Worm (Caenorhabditis elegans) whole organism, L2 larva: ENCODE results near the gene ppk-2.

Source experiments
- C34F6.9 ChIP-seq: fragments of 150-350 bp; optimal IDR thresholded peaks from 2 replicates; lab custom pipeline; 2014; ENCODE audit warnings: missing biosample characterization, missing genetic modification characterization
- F13H6.1 ChIP-seq: sonication (generic microtip); optimal IDR thresholded peaks from 2 replicates; lab custom pipeline; 2016; ENCODE audit warnings: missing genetic modification characterization, missing compliant biosample characterization
- R02D3.7 ChIP-seq: fragments of 150-350 bp; optimal IDR thresholded peaks from 2 replicates; lab custom pipeline; 2014; ENCODE audit warnings: missing biosample characterization, missing genetic modification characterization
- Y55F3AM.14 ChIP-seq: fragments of 200-800 bp; sonication (Bioruptor generic); optimal IDR thresholded peaks from 2 replicates; lab custom pipeline; 2018; ENCODE audit warnings: mild to moderate bottlenecking, missing genetic modification characterization, missing compliant biosample characterization
- ama-1 ChIP-seq: fragments of 150-350 bp; optimal IDR thresholded peaks from 2 replicates; lab custom pipeline; 2018; ENCODE audit warnings: inconsistent platforms
- blmp-1 ChIP-seq: sonication (generic microtip); optimal IDR thresholded peaks from 2 replicates; lab custom pipeline; 2017; ENCODE audit warnings: missing genetic modification characterization, mild to moderate bottlenecking, missing compliant biosample characterization, antibody characterized with exemption, moderate library complexity; ENCODE audit not compliant: insufficient read depth
- ceh-82 ChIP-seq: fragments of 150-350 bp; optimal IDR thresholded peaks from 2 replicates; lab custom pipeline; 2014; ENCODE audit warnings: missing biosample characterization, missing genetic modification characterization
- crh-2 ChIP-seq: sonication (generic microtip); optimal IDR thresholded peaks from 2 replicates; lab custom pipeline; 2017; ENCODE audit warnings: missing biosample characterization, missing genetic modification characterization
- dmd-4 ChIP-seq: sonication (generic microtip); optimal IDR thresholded peaks from 2 replicates; lab custom pipeline; 2017; ENCODE audit warnings: missing biosample characterization, missing genetic modification characterization
- egl-27 ChIP-seq: sonication (generic microtip); optimal IDR thresholded peaks from 3 replicates; lab custom pipeline; 2017; ENCODE audit warnings: missing biosample characterization, missing genetic modification reagents, missing genetic modification characterization
- elt-1 ChIP-seq: fragments of 150-350 bp; optimal IDR thresholded peaks from 2 replicates; lab custom pipeline; 2014; ENCODE audit warnings: missing biosample characterization, missing genetic modification characterization
- fos-1 ChIP-seq: fragments of 150-350 bp; optimal IDR thresholded peaks from 2 replicates; lab custom pipeline; 2014; ENCODE audit warnings: missing biosample characterization, missing genetic modification characterization
- gmeb-1 ChIP-seq: fragments of 150-350 bp; optimal IDR thresholded peaks from 2 replicates; lab custom pipeline; 2014; ENCODE audit warnings: missing biosample characterization, missing genetic modification characterization
- lin-11 ChIP-seq: fragments of 150-350 bp; sonication (generic microtip); optimal IDR thresholded peaks from 2 replicates; lab custom pipeline; 2014; ENCODE audit warnings: missing biosample characterization, missing genetic modification characterization, inconsistent platforms, mixed read lengths
- lin-13 ChIP-seq: fragments of 150-350 bp; optimal IDR thresholded peaks from 2 replicates; lab custom pipeline; 2014; ENCODE audit warnings: missing biosample characterization, missing genetic modification reagents, missing genetic modification characterization
- lin-39 ChIP-seq: fragments of 150-350 bp; optimal IDR thresholded peaks from 2 replicates; lab custom pipeline; 2014; ENCODE audit warnings: missing biosample characterization, missing genetic modification reagents, missing genetic modification characterization
- lsy-2 ChIP-seq, 2 experiments: fragments of 150-350 bp in 1 of 2; sonication (generic microtip) in 1 of 2; optimal IDR thresholded peaks; 2 replicates each; lab custom pipeline; 2014 to 2017; ENCODE audit warnings: missing biosample characterization in 2 of 2, missing genetic modification characterization in 2 of 2
- mab-5 ChIP-seq: fragments of 150-350 bp; optimal IDR thresholded peaks from 2 replicates; lab custom pipeline; 2014; ENCODE audit warnings: missing biosample characterization, missing genetic modification characterization
- mdl-1 ChIP-seq, 2 experiments: fragments of 150-350 bp in 1 of 2; sonication (generic microtip) in 1 of 2; optimal IDR thresholded peaks; 2 replicates each; lab custom pipeline; 2017; ENCODE audit warnings: missing biosample characterization in 2 of 2, missing genetic modification characterization in 2 of 2
- nhr-10 ChIP-seq: sonication (generic microtip); optimal IDR thresholded peaks from 2 replicates; lab custom pipeline; 2017; ENCODE audit warnings: missing biosample characterization, missing genetic modification characterization
- nhr-12 ChIP-seq: fragments of 150-350 bp; optimal IDR thresholded peaks from 2 replicates; lab custom pipeline; 2014; ENCODE audit warnings: missing biosample characterization, missing genetic modification characterization
- nhr-129 ChIP-seq: fragments of 150-350 bp; optimal IDR thresholded peaks from 2 replicates; lab custom pipeline; 2014; ENCODE audit warnings: missing biosample characterization, missing genetic modification characterization
- nhr-237 ChIP-seq: fragments of 150-350 bp; optimal IDR thresholded peaks from 2 replicates; lab custom pipeline; 2014; ENCODE audit warnings: missing biosample characterization, missing genetic modification characterization
- nhr-25 ChIP-seq: fragments of 150-350 bp; sonication (generic microtip); optimal IDR thresholded peaks from 3 replicates; lab custom pipeline; 2014; ENCODE audit warnings: missing biosample characterization, missing genetic modification characterization
- nhr-6 ChIP-seq: fragments of 150-350 bp; optimal IDR thresholded peaks from 2 replicates; lab custom pipeline; 2014; ENCODE audit warnings: missing biosample characterization, missing genetic modification characterization
- sem-4 ChIP-seq: fragments of 150-350 bp; optimal IDR thresholded peaks from 2 replicates; lab custom pipeline; 2014; ENCODE audit warnings: missing biosample characterization, missing genetic modification reagents, missing genetic modification characterization
- skn-1 ChIP-seq: sonication (generic microtip); optimal IDR thresholded peaks from 2 replicates; lab custom pipeline; 2017; ENCODE audit warnings: missing biosample characterization, missing genetic modification characterization
- sma-3 ChIP-seq: sonication (generic microtip); optimal IDR thresholded peaks from 2 replicates; lab custom pipeline; 2016; ENCODE audit warnings: missing genetic modification reagents, missing genetic modification characterization, missing compliant biosample characterization
- sma-9 ChIP-seq, 2 experiments: fragments of 150-350 bp in 1 of 2; sonication (generic microtip) in 1 of 2; optimal IDR thresholded peaks; 2 replicates each; lab custom pipeline; 2014 to 2016; ENCODE audit warnings: missing genetic modification characterization in 2 of 2, mild to moderate bottlenecking in 1 of 2, missing biosample characterization in 1 of 2, missing compliant biosample characterization in 1 of 2, missing genetic modification reagents in 1 of 2, moderate library complexity in 1 of 2
- snpc-4 ChIP-seq: fragments of 150-350 bp; optimal IDR thresholded peaks from 2 replicates; lab custom pipeline; 2014; ENCODE audit warnings: missing biosample characterization, missing genetic modification characterization
- unc-39 ChIP-seq: fragments of 150-350 bp; optimal IDR thresholded peaks from 2 replicates; lab custom pipeline; 2014; ENCODE audit warnings: missing biosample characterization, missing genetic modification characterization
- unc-55 ChIP-seq: fragments of 150-350 bp; sonication (generic microtip); optimal IDR thresholded peaks from 3 replicates; lab custom pipeline; 2014; ENCODE audit warnings: missing biosample characterization, missing genetic modification reagents, missing genetic modification characterization
- zag-1 ChIP-seq: fragments of 150-350 bp; optimal IDR thresholded peaks from 2 replicates; lab custom pipeline; 2014; ENCODE audit warnings: missing biosample characterization, missing genetic modification characterization
- ztf-1 ChIP-seq: fragments of 200-800 bp; sonication (Bioruptor generic); conservative IDR thresholded peaks from 2 replicates; pipeline ENCODE4 v1.3.6; 2022; ENCODE audit warnings: missing genetic modification characterization, missing compliant biosample characterization
- ztf-11 ChIP-seq: sonication (generic microtip); optimal IDR thresholded peaks from 2 replicates; lab custom pipeline; 2017; ENCODE audit warnings: missing biosample characterization, missing genetic modification characterization
- ztf-4 ChIP-seq: fragments of 150-350 bp; optimal IDR thresholded peaks from 2 replicates; lab custom pipeline; 2014; ENCODE audit warnings: missing biosample characterization, missing genetic modification characterization

The ppk-2 gene

ce11 chrIII:2092409-2092808 is 9.7 kb upstream of the ppk-2 start, which contains the start of gene Y48G9A.9:
Gene Y48G9A.9, plus strand, starts transcription at chrIII:2092709.
- TF ChIP-seq unc-39 (tag; lab: Kevin White, UChicago) = no peak
- TF ChIP-seq elt-1 (tag; lab: Kevin White, UChicago) = no peak
- TF ChIP-seq crh-2 (tag; lab: Kevin White, UChicago) = no peak
- TF ChIP-seq blmp-1 = no peak
- no peak for TF ChIP-seq dmd-4 (tag; lab: Kevin White, UChicago)
- no peak for TF ChIP-seq zag-1 (tag; lab: Kevin White, UChicago)
- TF ChIP-seq, all 48 proteins: peak for 0

DNA sequence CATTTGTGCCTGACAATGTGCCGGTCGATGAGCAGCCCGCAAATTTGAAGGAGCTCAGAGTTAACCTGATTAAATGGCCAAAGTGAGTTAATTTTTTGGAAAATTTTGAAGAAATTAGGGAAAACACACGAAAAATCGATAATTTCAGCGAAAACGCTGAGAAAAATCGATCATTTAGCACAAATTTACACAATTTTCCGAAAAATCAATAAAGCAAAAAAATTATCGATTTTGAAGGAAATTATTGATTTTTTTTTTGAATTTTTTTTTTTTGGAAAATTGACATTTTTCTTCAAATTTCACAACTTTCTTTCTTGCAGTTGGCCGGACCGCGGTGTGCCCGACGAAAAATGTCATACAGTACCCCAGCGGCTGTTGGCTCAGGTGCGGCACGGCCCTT is 3.9 kb upstream of the ppk-2 start:
- TF ChIP-seq lin-39 (no peak), sma-3 (GFP tag; lab: Kevin White, UChicago) (no peak), R02D3.7 (tag; lab: Kevin White, UChicago) (no peak), mab-5 (tag; lab: Kevin White, UChicago) (no peak)

ce11 chrIII:2099808-2100366 is 2.2 kb upstream of the ppk-2 start:
- TF ChIP-seq crh-2 (tag; lab: Kevin White, UChicago) (peak; percentile 67), sma-9 (GFP tag; optimal IDR thresholded peaks at IDR 0.05; lab: Kevin White, UChicago) (no peak), sma-9 (tag; optimal IDR thresholded peaks at IDR 0.05; lab: Kevin White, UChicago) (no peak), fos-1 (tag; lab: Kevin White, UChicago) (peak; percentile 98), nhr-12 (tag; lab: Kevin White, UChicago) (no peak)

- TF ChIP-seq nhr-129 (peak; percentile 72), unc-55 (GFP tag; lab: Kevin White, UChicago) (peak; percentile 85), ama-1 (lab: Kevin White, UChicago) (no peak), Y55F3AM.14 (GFP tag; lab: Kevin White, UChicago) (peak; percentile 23), lin-13 (peak; percentile 82), lsy-2 (tag; optimal IDR thresholded peaks at IDR 0.05; lab: Kevin White, UChicago) (peak; percentile 68 to 86), ztf-1 (GFP tag; lab: Robert Waterston, UW) (no peak), mdl-1 (tag; optimal IDR thresholded peaks at IDR 0.05; lab: Kevin White, UChicago) (peak in 1 of 2 experiments; percentile 54), nhr-6 (tag; lab: Kevin White, UChicago) (no peak), ztf-11 (tag; lab: Kevin White, UChicago) (no peak), sma-9 (GFP tag; optimal IDR thresholded peaks at IDR 0.05; lab: Kevin White, UChicago) (peak; percentile 71), sma-9 (tag; optimal IDR thresholded peaks at IDR 0.05; lab: Kevin White, UChicago) (no peak), blmp-1 (peak; percentile 29), fos-1 (tag; lab: Kevin White, UChicago) (peak; percentile 48), nhr-237 (tag; lab: Kevin White, UChicago) (no peak), snpc-4 (tag; lab: Kevin White, UChicago) (peak; percentile 15), F13H6.1 (tag; lab: Kevin White, UChicago) (peak; percentile 83), ceh-82 (tag; lab: Kevin White, UChicago) (no peak), C34F6.9 (peak; percentile 80), egl-27 (peak; percentile 38), sem-4 (tag; lab: Kevin White, UChicago) (peak; percentile 60), crh-2 (tag; lab: Kevin White, UChicago) (peak; percentile 75), nhr-10 (tag; lab: Kevin White, UChicago) (peak; percentile 40), skn-1 (no peak), nhr-25 (tag; lab: Kevin White, UChicago) (peak; percentile 17), zag-1 (tag; lab: Kevin White, UChicago) (peak; percentile 70), mab-5 (tag; lab: Kevin White, UChicago) (peak; percentile 73), gmeb-1 (peak; percentile 55), ztf-4 (tag; lab: Kevin White, UChicago) (no peak), lin-11 (tag; lab: Kevin White, UChicago) (peak; percentile 57), sma-3 (GFP tag; lab: Kevin White, UChicago) (peak; percentile 37)
Observed at ce11 chrIII:2100842-2101241, 1.3 kb upstream of the ppk-2 start.
